Comparison of ENCODE assay signal across 6 worm cellular contexts in the genomic region with DNA sequence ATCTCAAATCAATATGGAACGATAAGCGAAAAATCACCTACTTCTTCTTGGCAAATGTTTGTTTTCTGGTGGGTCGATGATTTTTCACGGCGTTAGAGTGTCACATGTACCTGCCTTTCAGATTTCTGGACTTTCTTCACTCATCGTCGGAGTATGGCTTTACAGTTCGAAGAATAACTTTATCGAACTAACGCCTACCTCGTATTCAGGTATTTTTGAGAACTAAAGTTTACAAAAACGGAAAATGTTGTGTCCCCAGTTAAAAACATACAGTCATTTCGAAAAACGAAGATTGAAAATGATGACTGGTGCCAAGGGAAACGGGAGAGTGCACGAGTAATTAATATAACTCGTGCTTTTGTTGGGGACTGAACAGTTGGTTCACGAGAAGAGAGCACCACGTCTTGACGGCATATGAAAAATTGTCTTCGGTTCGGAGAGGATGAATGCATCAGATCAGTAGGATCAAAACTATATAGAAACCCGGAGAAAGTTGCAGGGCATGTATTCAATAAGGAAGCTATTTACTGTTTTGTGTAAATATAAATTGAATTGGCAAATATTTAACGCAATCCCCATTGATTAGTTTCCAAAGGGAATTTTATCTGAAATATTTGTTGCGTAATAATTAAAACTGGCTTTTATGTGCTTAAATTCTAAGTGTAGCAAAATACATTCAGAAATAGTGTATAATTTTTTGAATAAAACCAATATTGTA.
TF ChIP-seq lines count a peak whose summit lies in the region.

No protein-coding gene starts in this region.

TF ChIP-seq in whole organism, L1 larva, 84 proteins besides CTCF, POLR2A, EP300 and RAD21 (continues in another document):
- TF ChIP-seq ces-1 (GFP tag; optimal IDR thresholded peaks at IDR 0.05; lab: Kevin White, UChicago) (no peak), ztf-11 (tag; optimal IDR thresholded peaks at IDR 0.05; lab: Kevin White, UChicago) (no peak), alr-1 (tag; optimal IDR thresholded peaks at IDR 0.05; lab: Kevin White, UChicago; ENCODE audit: borderline replicate concordance) (no peak), efl-1 (optimal IDR thresholded peaks at IDR 0.05; lab: Kevin White, UChicago) (no peak), efl-1 (GFP tag; optimal IDR thresholded peaks at IDR 0.05 in 1 of 2; lab: Kevin White, UChicago) (peak in 1 of 2 experiments; percentile 61), fkh-8 (tag; optimal IDR thresholded peaks at IDR 0.05; lab: Kevin White, UChicago) (no peak), unc-86 (tag; optimal IDR thresholded peaks at IDR 0.05; lab: Kevin White, UChicago) (no peak), unc-130 (tag; optimal IDR thresholded peaks at IDR 0.05; lab: Kevin White, UChicago) (peak; percentile 9), lin-14 (GFP tag; optimal IDR thresholded peaks at IDR 0.05; lab: Kevin White, UChicago) (peak; percentile 41), egl-13 (tag; optimal IDR thresholded peaks at IDR 0.05; lab: Kevin White, UChicago) (no peak), ceh-88 (GFP tag; IDR thresholded peaks at IDR 0.05; lab: Robert Waterston, UW) (no peak), hlh-4 (tag; optimal IDR thresholded peaks at IDR 0.05; lab: Kevin White, UChicago) (no peak), nhr-71 (tag; optimal IDR thresholded peaks at IDR 0.05; lab: Kevin White, UChicago) (peak; percentile 36), zag-1 (tag; optimal IDR thresholded peaks at IDR 0.05; lab: Kevin White, UChicago) (no peak)

TF ChIP-seq in whole organism, L2 larva, 48 proteins besides CTCF, POLR2A, EP300 and RAD21:
- TF ChIP-seq nhr-10 (tag; optimal IDR thresholded peaks at IDR 0.05; lab: Kevin White, UChicago) (no peak), gmeb-1 (tag; optimal IDR thresholded peaks at IDR 0.05; lab: Kevin White, UChicago) (no peak), nhr-12 (tag; optimal IDR thresholded peaks at IDR 0.05; lab: Kevin White, UChicago) (no peak), nhr-77 (tag; optimal IDR thresholded peaks at IDR 0.05; lab: Kevin White, UChicago) (no peak), nhr-129 (tag; optimal IDR thresholded peaks at IDR 0.05; lab: Kevin White, UChicago) (peak; percentile 38), egl-27 (tag; optimal IDR thresholded peaks at IDR 0.05; lab: Kevin White, UChicago) (no peak), nhr-21 (tag; optimal IDR thresholded peaks at IDR 0.05; lab: Kevin White, UChicago) (no peak), ama-1 (optimal IDR thresholded peaks at IDR 0.05; lab: Kevin White, UChicago) (peak; percentile 2)

TF ChIP-seq in whole organism, L3 larva, 47 proteins besides CTCF, POLR2A, EP300 and RAD21:
- TF ChIP-seq mml-1 (tag; optimal IDR thresholded peaks at IDR 0.05; lab: Kevin White, UChicago) (no peak), ama-1 (optimal IDR thresholded peaks at IDR 0.05; lab: Kevin White, UChicago) (peak; percentile 33), nhr-11 (tag; optimal IDR thresholded peaks at IDR 0.05; lab: Kevin White, UChicago) (no peak), tbx-2 (tag; optimal IDR thresholded peaks at IDR 0.05; lab: Kevin White, UChicago) (no peak), nhr-28 (tag; optimal IDR thresholded peaks at IDR 0.05; lab: Kevin White, UChicago) (no peak), pha-4 (tag; optimal IDR thresholded peaks at IDR 0.05; lab: Kevin White, UChicago) (no peak), nhr-23 (tag; optimal IDR thresholded peaks at IDR 0.05; lab: Kevin White, UChicago) (no peak)

TF ChIP-seq in whole organism, L4 larva, 104 proteins besides CTCF, POLR2A, EP300 and RAD21:
- no peak for TF ChIP-seq spr-1 (tag; optimal IDR thresholded peaks at IDR 0.05; lab: Kevin White, UChicago)
- TF ChIP-seq T26A8.4 (GFP tag; IDR thresholded peaks at IDR 0.05; lab: Robert Waterston, UW): no peak
- peak; percentile 32 for TF ChIP-seq hlh-30 (tag; optimal IDR thresholded peaks at IDR 0.05; lab: Kevin White, UChicago; ENCODE audit: insufficient read depth)
- no peak for TF ChIP-seq daf-16 (GFP tag; optimal IDR thresholded peaks at IDR 0.05; lab: Kevin White, UChicago)
- peak; percentile 11 for TF ChIP-seq daf-16 (tag; optimal IDR thresholded peaks at IDR 0.05; lab: Kevin White, UChicago)
- no peak for TF ChIP-seq mes-2 (tag; optimal IDR thresholded peaks at IDR 0.05; lab: Kevin White, UChicago; ENCODE audit: poor library complexity, severe bottlenecking)
- no peak for TF ChIP-seq Y105C5A.15 (GFP tag; IDR thresholded peaks at IDR 0.05; lab: Robert Waterston, UW)
- no peak for TF ChIP-seq mxl-3 (GFP tag; optimal IDR thresholded peaks at IDR 0.05; lab: Kevin White, UChicago)
- TF ChIP-seq unc-39 (tag; optimal IDR thresholded peaks at IDR 0.05; lab: Kevin White, UChicago): no peak
- no peak for TF ChIP-seq spr-3 (GFP tag; optimal IDR thresholded peaks at IDR 0.05; lab: Kevin White, UChicago)
- TF ChIP-seq unc-62 (GFP tag; optimal IDR thresholded peaks at IDR 0.05 in 1 of 2; lab: Kevin White, UChicago): peak in 1 of 2 experiments; percentile 65
- no peak for TF ChIP-seq unc-62 (tag; optimal IDR thresholded peaks at IDR 0.05; lab: Kevin White, UChicago)
- no peak for TF ChIP-seq lir-3 (tag; optimal IDR thresholded peaks at IDR 0.05; lab: Kevin White, UChicago)
- no peak for TF ChIP-seq fkh-10 (GFP tag; optimal IDR thresholded peaks at IDR 0.05; lab: Kevin White, UChicago)
- TF ChIP-seq lin-13 (GFP tag; optimal IDR thresholded peaks at IDR 0.05; lab: Kevin White, UChicago): no peak
- TF ChIP-seq saeg-2 (GFP tag; IDR thresholded peaks at IDR 0.05; lab: Robert Waterston, UW): no peak
- TF ChIP-seq jun-1 (tag; optimal IDR thresholded peaks at IDR 0.05; lab: Kevin White, UChicago): no peak

TF ChIP-seq in whole organism, late embryonic, 69 proteins besides CTCF, POLR2A, EP300 and RAD21:
- no peak for TF ChIP-seq F13H6.1 (tag; optimal IDR thresholded peaks at IDR 0.05; lab: Kevin White, UChicago)
- peak; percentile 5 for TF ChIP-seq unc-55 (GFP tag; optimal IDR thresholded peaks at IDR 0.05; lab: Kevin White, UChicago)
TF ChIP-seq in whole organism, late embryonic: peak in this region for 1.

TF ChIP-seq in whole organism, mixed stage, embryonic, 35 proteins besides CTCF, POLR2A, EP300 and RAD21:
- TF ChIP-seq snpc-4 (tag; optimal IDR thresholded peaks at IDR 0.05; lab: Kevin White, UChicago) (no peak), unc-120 (tag; optimal IDR thresholded peaks at IDR 0.05; lab: Kevin White, UChicago; ENCODE audit: poor library complexity, severe bottlenecking) (no peak), lin-32 (GFP tag; optimal IDR thresholded peaks at IDR 0.05; lab: Kevin White, UChicago) (no peak), nhr-76 (tag; optimal IDR thresholded peaks at IDR 0.05; lab: Kevin White, UChicago) (no peak), cnd-1 (tag; optimal IDR thresholded peaks at IDR 0.05; lab: Kevin White, UChicago) (peak; percentile 47), nhr-2 (tag; optimal IDR thresholded peaks at IDR 0.05; lab: Kevin White, UChicago) (no peak), elt-1 (tag; optimal IDR thresholded peaks at IDR 0.05; lab: Kevin White, UChicago; ENCODE audit: borderline replicate concordance, insufficient read depth) (no peak), zip-8 (tag; optimal IDR thresholded peaks at IDR 0.05; lab: Kevin White, UChicago) (peak; percentile 94), hlh-1 (tag; optimal IDR thresholded peaks at IDR 0.05; lab: Kevin White, UChicago) (peak; percentile 92), ceh-83 (GFP tag; optimal IDR thresholded peaks at IDR 0.05; lab: Kevin White, UChicago) (no peak)
